Fruit fly (Drosophila melanogaster) whole organism, embryonic: ENCODE measurements around the gene CG15894.

ENCODE experiments used
- BEAF-32 ChIP-seq: fragments of 200-800 bp; sonication (Bioruptor generic); optimal IDR thresholded peaks from 3 replicates; lab custom pipeline; 2017; ENCODE audit warnings: missing biosample characterization, missing genetic modification characterization, mild to moderate bottlenecking, moderate library complexity, missing genetic modification reagents
- BtbVII ChIP-seq: fragments of 200-800 bp; sonication (Bioruptor generic); optimal IDR thresholded peaks from 3 replicates; lab custom pipeline; 2017; ENCODE audit warnings: missing biosample characterization, mild to moderate bottlenecking, missing genetic modification characterization
- CG10565 ChIP-seq: fragments of 200-800 bp; sonication (Bioruptor generic); optimal IDR thresholded peaks from 3 replicates; lab custom pipeline; 2016; ENCODE audit warnings: missing biosample characterization, mild to moderate bottlenecking, missing genetic modification characterization
- CG10654 ChIP-seq: fragments of 200-800 bp; sonication (Bioruptor generic); optimal IDR thresholded peaks from 2 replicates; lab custom pipeline; 2016; ENCODE audit warnings: missing biosample characterization, missing genetic modification characterization
- CG12219 ChIP-seq: fragments of 200-800 bp; sonication (Bioruptor generic); optimal IDR thresholded peaks from 3 replicates; lab custom pipeline; 2018; ENCODE audit warnings: missing biosample characterization, mild to moderate bottlenecking, missing genetic modification characterization
- CG13296 ChIP-seq: fragments of 200-800 bp; sonication (Bioruptor generic); optimal IDR thresholded peaks from 3 replicates; lab custom pipeline; 2018; ENCODE audit warnings: missing biosample characterization, mild to moderate bottlenecking, missing genetic modification characterization
- CG13894 ChIP-seq: fragments of 200-800 bp; sonication (Bioruptor generic); optimal IDR thresholded peaks from 3 replicates; lab custom pipeline; 2018; ENCODE audit warnings: missing biosample characterization, mild to moderate bottlenecking, missing genetic modification characterization, moderate library complexity
- CG14965 ChIP-seq: fragments of 200-800 bp; sonication (Bioruptor generic); optimal IDR thresholded peaks from 2 replicates; lab custom pipeline; 2016; ENCODE audit warnings: missing biosample characterization, missing genetic modification characterization, borderline replicate concordance
- CG1647 ChIP-seq: fragments of 200-800 bp; sonication (Bioruptor generic); optimal IDR thresholded peaks from 3 replicates; lab custom pipeline; 2016; ENCODE audit warnings: missing biosample characterization, missing genetic modification characterization
- CG16813 ChIP-seq: fragments of 200-800 bp; sonication (Bioruptor generic); IDR thresholded peaks from 3 replicates; pipeline ENCODE4 v1.3.6; 2022; ENCODE audit warnings: missing biosample characterization, missing genetic modification characterization; ENCODE audit not compliant: partially characterized antibody
- CG17186 ChIP-seq: fragments of 200-800 bp; sonication (Bioruptor generic); optimal IDR thresholded peaks from 3 replicates; lab custom pipeline; 2017; ENCODE audit warnings: missing biosample characterization, missing genetic modification reagents, missing genetic modification characterization
- CG17802 ChIP-seq: fragments of 200-800 bp; sonication (Bioruptor generic); optimal IDR thresholded peaks from 2 replicates; lab custom pipeline; 2018; ENCODE audit warnings: missing biosample characterization, mild to moderate bottlenecking, missing genetic modification characterization, moderate library complexity
- CG17912 ChIP-seq: fragments of 200-800 bp; sonication (Bioruptor generic); optimal IDR thresholded peaks from 2 replicates; lab custom pipeline; 2018; ENCODE audit warnings: missing biosample characterization, mild to moderate bottlenecking, missing genetic modification characterization
- CG2120 ChIP-seq: fragments of 200-800 bp; sonication (Bioruptor generic); optimal IDR thresholded peaks from 3 replicates; lab custom pipeline; 2016; ENCODE audit warnings: missing biosample characterization, missing genetic modification characterization
- CG30403 ChIP-seq: fragments of 200-800 bp; sonication (Bioruptor generic); optimal IDR thresholded peaks from 3 replicates; lab custom pipeline; 2016; ENCODE audit warnings: missing biosample characterization, missing genetic modification characterization
- CG3281 ChIP-seq: fragments of 200-800 bp; sonication (Bioruptor generic); optimal IDR thresholded peaks from 3 replicates; lab custom pipeline; 2017; ENCODE audit warnings: missing biosample characterization, mild to moderate bottlenecking, missing genetic modification characterization
- CG33557 ChIP-seq: fragments of 200-800 bp; sonication (Bioruptor generic); optimal IDR thresholded peaks from 2 replicates; lab custom pipeline; 2019; ENCODE audit warnings: missing biosample characterization, mild to moderate bottlenecking, missing genetic modification characterization, moderate library complexity
- CG34422 ChIP-seq: fragments of 200-800 bp; sonication (Bioruptor generic); IDR thresholded peaks from 3 replicates; pipeline ENCODE4 v1.3.6; 2022; ENCODE audit warnings: missing biosample characterization, missing genetic modification characterization
- CG3995 ChIP-seq: fragments of 200-800 bp; sonication (Bioruptor generic); optimal IDR thresholded peaks from 3 replicates; lab custom pipeline; 2016; ENCODE audit warnings: missing biosample characterization, missing genetic modification characterization
- CG6272 ChIP-seq: fragments of 200-800 bp; sonication (Bioruptor generic); IDR thresholded peaks from 2 replicates; pipeline ENCODE4 v1.3.6; 2022; ENCODE audit warnings: missing biosample characterization, missing genetic modification characterization
- CG8281 ChIP-seq: fragments of 200-800 bp; sonication (Bioruptor generic); optimal IDR thresholded peaks from 2 replicates; lab custom pipeline; 2018; ENCODE audit warnings: missing biosample characterization, mild to moderate bottlenecking, missing genetic modification characterization, moderate library complexity
- CG9817 ChIP-seq: fragments of 200-800 bp; sonication (Bioruptor generic); optimal IDR thresholded peaks from 2 replicates; lab custom pipeline; 2018; ENCODE audit warnings: missing biosample characterization, mild to moderate bottlenecking, missing genetic modification characterization, moderate library complexity
- CkIIα-i1 ChIP-seq: fragments of 200-800 bp; sonication (Bioruptor generic); IDR thresholded peaks from 2 replicates; pipeline ENCODE4 v1.3.6; 2022; ENCODE audit warnings: missing biosample characterization, missing genetic modification characterization
- CoRest ChIP-seq: fragments of 200-800 bp; sonication (Bioruptor generic); optimal IDR thresholded peaks from 3 replicates; lab custom pipeline; 2018; ENCODE audit warnings: missing biosample characterization, mild to moderate bottlenecking, missing genetic modification characterization, moderate library complexity
- D19A ChIP-seq: fragments of 200-800 bp; optimal IDR thresholded peaks from 3 replicates; lab custom pipeline; 2019; ENCODE audit warnings: missing biosample characterization, mild to moderate bottlenecking, missing genetic modification characterization, moderate library complexity
- Elba2 ChIP-seq: fragments of 200-800 bp; sonication (Bioruptor generic); optimal IDR thresholded peaks from 3 replicates; lab custom pipeline; 2016; ENCODE audit warnings: missing biosample characterization, missing genetic modification characterization
- HLH3B ChIP-seq: fragments of 200-800 bp; sonication (Bioruptor generic); IDR thresholded peaks from 2 replicates; pipeline ENCODE4 v1.3.6; 2022; ENCODE audit warnings: missing biosample characterization, missing genetic modification characterization
- HLH4C ChIP-seq: fragments of 200-800 bp; sonication (Bioruptor generic); IDR thresholded peaks from 3 replicates; pipeline ENCODE4 v1.3.6; 2022; ENCODE audit warnings: missing biosample characterization, missing genetic modification characterization; ENCODE audit not compliant: partially characterized antibody
- Ravus ChIP-seq: fragments of 200-800 bp; sonication (Bioruptor generic); IDR thresholded peaks from 2 replicates; pipeline ENCODE4 v1.3.6; 2022; ENCODE audit warnings: missing biosample characterization, missing genetic modification characterization
- Sox100B ChIP-seq: fragments of 200-800 bp; sonication (Bioruptor generic); optimal IDR thresholded peaks from 3 replicates; lab custom pipeline; 2018; ENCODE audit warnings: missing biosample characterization, mild to moderate bottlenecking, missing genetic modification characterization
- Sox102F ChIP-seq: fragments of 200-800 bp; sonication (Bioruptor generic); optimal IDR thresholded peaks from 2 replicates; lab custom pipeline; 2018; ENCODE audit warnings: missing biosample characterization, mild to moderate bottlenecking, missing genetic modification characterization, moderate library complexity
- Sry-β ChIP-seq: fragments of 200-800 bp; sonication (Bioruptor generic); optimal IDR thresholded peaks from 2 replicates; lab custom pipeline; 2018; ENCODE audit warnings: missing biosample characterization, mild to moderate bottlenecking, missing genetic modification characterization, moderate library complexity
- Usf ChIP-seq: fragments of 200-800 bp; sonication (Bioruptor generic); optimal IDR thresholded peaks from 2 replicates; lab custom pipeline; 2017; ENCODE audit warnings: missing genotype, missing biosample characterization, missing genetic modification characterization
- ab ChIP-seq: fragments of 200-800 bp; sonication (Bioruptor generic); optimal IDR thresholded peaks from 2 replicates; lab custom pipeline; 2016; ENCODE audit warnings: missing biosample characterization, missing genetic modification characterization
- dmrt99B ChIP-seq: fragments of 200-800 bp; sonication (Bioruptor generic); optimal IDR thresholded peaks from 2 replicates; lab custom pipeline; 2018; ENCODE audit warnings: missing biosample characterization, mild to moderate bottlenecking, missing genetic modification characterization, moderate library complexity
- fru ChIP-seq: fragments of >200 bp; optimal IDR thresholded peaks from 2 replicates; lab custom pipeline; 2017
- gcm ChIP-seq: fragments of 200-800 bp; sonication (Bioruptor generic); optimal IDR thresholded peaks from 2 replicates; lab custom pipeline; 2019; ENCODE audit warnings: missing biosample characterization, mild to moderate bottlenecking, missing genetic modification characterization, moderate library complexity
- gfzf ChIP-seq: fragments of 200-800 bp; sonication (Bioruptor generic); optimal IDR thresholded peaks from 2 replicates; lab custom pipeline; 2016; ENCODE audit warnings: missing biosample characterization, mild to moderate bottlenecking, missing genetic modification characterization, moderate library complexity
- grau ChIP-seq: fragments of 200-800 bp; optimal IDR thresholded peaks from 3 replicates; lab custom pipeline; 2019; ENCODE audit warnings: missing biosample characterization, mild to moderate bottlenecking, missing genetic modification characterization, moderate library complexity
- hth ChIP-seq: fragments of >200 bp; optimal IDR thresholded peaks from 2 replicates; lab custom pipeline; 2017; ENCODE audit warnings: inconsistent platforms
- lola ChIP-seq, 3 experiments: fragments of >200 bp in 2 of 3; fragments of 200-800 bp in 1 of 3; sonication (Bioruptor generic) in 1 of 3; optimal IDR thresholded peaks; 2 replicates each; lab custom pipeline; 2017 to 2019; ENCODE audit warnings: missing biosample characterization in 3 of 3, missing genetic modification characterization in 3 of 3, mild to moderate bottlenecking in 1 of 3, moderate library complexity in 1 of 3
- mam ChIP-seq: fragments of 200-800 bp; sonication (Bioruptor generic); optimal IDR thresholded peaks from 3 replicates; lab custom pipeline; 2016; ENCODE audit warnings: missing biosample characterization, missing genetic modification characterization
- psq ChIP-seq: fragments of 200-800 bp; sonication (Bioruptor generic); optimal IDR thresholded peaks from 2 replicates; lab custom pipeline; 2017; ENCODE audit warnings: missing biosample characterization, missing genetic modification characterization
- ro ChIP-seq: fragments of 200-800 bp; sonication (Bioruptor generic); IDR thresholded peaks from 2 replicates; pipeline ENCODE4 v1.3.6; 2022; ENCODE audit warnings: missing biosample characterization, missing genetic modification characterization
- salm ChIP-seq: fragments of 200-800 bp; sonication (Bioruptor generic); optimal IDR thresholded peaks from 2 replicates; lab custom pipeline; 2018; ENCODE audit warnings: missing biosample characterization, mild to moderate bottlenecking, missing genetic modification characterization
- sc ChIP-seq, 3 experiments: fragments of >200 bp in 2 of 3; fragments of 200-800 bp in 1 of 3; sonication (Bioruptor generic) in 1 of 3; optimal IDR thresholded peaks; 2 replicates in 2 of 3; 3 replicates in 1 of 3; lab custom pipeline; 2017; ENCODE audit warnings: mild to moderate bottlenecking in 1 of 3, missing biosample characterization in 1 of 3, missing genetic modification characterization in 1 of 3, missing genetic modification reagents in 1 of 3
- seq ChIP-seq: fragments of 200-800 bp; sonication (Bioruptor generic); IDR thresholded peaks from 2 replicates; pipeline ENCODE4 v1.3.6; 2022; ENCODE audit warnings: missing biosample characterization, missing genetic modification characterization
- sob ChIP-seq: fragments of 200-800 bp; sonication (Bioruptor generic); IDR thresholded peaks from 2 replicates; pipeline ENCODE4 v1.3.6; 2022; ENCODE audit warnings: missing biosample characterization, missing genetic modification characterization
- tap ChIP-seq: fragments of 200-800 bp; optimal IDR thresholded peaks from 3 replicates; lab custom pipeline; 2019; ENCODE audit warnings: missing biosample characterization, mild to moderate bottlenecking, missing genetic modification characterization, moderate library complexity
- tio ChIP-seq: fragments of 200-800 bp; sonication (Bioruptor generic); optimal IDR thresholded peaks from 2 replicates; lab custom pipeline; 2017; ENCODE audit warnings: missing biosample characterization, missing genetic modification characterization, inconsistent platforms

Gene CG15894

DNA sequence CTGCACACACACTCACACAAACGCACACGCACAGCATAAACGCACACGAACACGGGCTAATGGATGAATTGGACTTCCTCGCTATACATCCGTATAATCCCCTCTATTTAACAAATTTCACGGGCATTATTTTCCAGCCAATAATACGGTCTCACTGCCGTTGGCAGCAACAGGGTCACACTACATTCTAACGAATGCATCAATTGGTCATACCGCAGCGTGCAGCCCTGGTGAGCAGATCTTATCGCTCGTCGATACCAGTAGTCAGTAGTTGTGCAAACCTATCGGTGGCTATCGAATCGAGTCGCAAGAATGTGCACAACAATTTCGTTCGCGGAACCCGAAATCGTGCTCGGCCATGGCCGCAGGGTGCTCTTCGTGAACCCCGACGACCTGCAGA lies 21.2 kb upstream of the CG15894 start, which contains the start of the genes Top3beta and wuho (continued):
- TF ChIP-seq D19A (tag; lab: Kevin White, UChicago) = no peak
- TF ChIP-seq lola (GFP tag; optimal IDR thresholded peaks at IDR 0.05; lab: Kevin White, UChicago) = no peak
- TF ChIP-seq CG9817 = no peak
- TF ChIP-seq Ravus (GFP tag; lab: Robert Waterston, UW) = no peak
- peak; percentile 53 for TF ChIP-seq Sry-β (GFP tag; lab: Kevin White, UChicago)
- TF ChIP-seq Sox100B (GFP tag; lab: Kevin White, UChicago) = no peak
- TF ChIP-seq CG13296 (GFP tag; lab: Kevin White, UChicago) = no peak
- peak; percentile 13 for TF ChIP-seq gcm (GFP tag; lab: Kevin White, UChicago)
- TF ChIP-seq BEAF-32 (GFP tag; lab: Kevin White, UChicago) = peak; percentile 66
- TF ChIP-seq HLH4C (GFP tag; lab: Robert Waterston, UW) = peak; percentile 79
- no peak for TF ChIP-seq CG1647 (GFP tag; lab: Kevin White, UChicago)
- TF ChIP-seq CkIIα-i1 (GFP tag; lab: Robert Waterston, UW) = no peak
- no peak for TF ChIP-seq CG10565
- TF ChIP-seq gfzf (GFP tag; lab: Kevin White, UChicago) = peak; percentile 99
- TF ChIP-seq tap (tag; lab: Kevin White, UChicago) = no peak
- no peak for TF ChIP-seq HLH3B (GFP tag; lab: Robert Waterston, UW)
- TF ChIP-seq seq = no peak
- no peak for TF ChIP-seq Usf (GFP tag; lab: Kevin White, UChicago)
- TF ChIP-seq CG14965 (GFP tag; lab: Kevin White, UChicago) = no peak
- peak; percentile 16 for TF ChIP-seq CG10654 (GFP tag; lab: Kevin White, UChicago)
- TF ChIP-seq fru (lab: Kevin White, UChicago) = no peak
- TF ChIP-seq CG33557 (GFP tag; lab: Kevin White, UChicago) = no peak
- TF ChIP-seq grau (tag; lab: Kevin White, UChicago) = peak; percentile 40
- TF ChIP-seq CG8281 (tag; lab: Kevin White, UChicago) = no peak
- TF ChIP-seq CG16813 (GFP tag; lab: Robert Waterston, UW) = peak; percentile 62; the same call in 2 of the 3 replicates
- TF ChIP-seq salm (tag; lab: Kevin White, UChicago) = peak; percentile 10
- TF ChIP-seq mam (GFP tag; lab: Kevin White, UChicago) = peak; percentile 58
- TF ChIP-seq sob (GFP tag; lab: Robert Waterston, UW) = peak; percentile 65; the same call in 1 of the 2 replicates
- TF ChIP-seq CG3281 = peak; percentile 45
- no peak for TF ChIP-seq CG12219 (GFP tag; lab: Kevin White, UChicago)
- no peak for TF ChIP-seq psq
- peak; percentile 32 for TF ChIP-seq CoRest (tag; lab: Kevin White, UChicago)
- TF ChIP-seq Elba2 = peak; percentile 23
- TF ChIP-seq CG17912 (GFP tag; lab: Kevin White, UChicago) = peak; percentile 62
- peak; percentile 59 for TF ChIP-seq CG3995 (GFP tag; lab: Kevin White, UChicago)
- TF ChIP-seq CG6272 = no peak
- TF ChIP-seq CG17802 (tag; lab: Kevin White, UChicago) = no peak
- no peak for TF ChIP-seq tio (GFP tag; lab: Kevin White, UChicago)
- TF ChIP-seq dmrt99B (tag; lab: Kevin White, UChicago) = no peak
- TF ChIP-seq sc (optimal IDR thresholded peaks at IDR 0.05; lab: Kevin White, UChicago) = no peak
- TF ChIP-seq sc (GFP tag; optimal IDR thresholded peaks at IDR 0.05; lab: Kevin White, UChicago) = no peak
- peak; percentile 68; the same call in 2 of the 3 replicates for TF ChIP-seq CG34422 (GFP tag; lab: Robert Waterston, UW)
- peak; percentile 57 for TF ChIP-seq CG2120 (GFP tag; lab: Kevin White, UChicago)
- TF ChIP-seq CG13894 (tag; lab: Kevin White, UChicago) = peak; percentile 97
- peak; percentile 36 for TF ChIP-seq CG30403 (GFP tag; lab: Kevin White, UChicago)
- no peak for TF ChIP-seq hth
- TF ChIP-seq ab (GFP tag; lab: Kevin White, UChicago) = no peak
- peak; percentile 85 for TF ChIP-seq CG17186
- TF ChIP-seq ro (GFP tag; lab: Robert Waterston, UW) = no peak
- no peak for TF ChIP-seq BtbVII (GFP tag; lab: Kevin White, UChicago)
- TF ChIP-seq Sox102F (GFP tag; lab: Kevin White, UChicago) = no peak
